ENCODE assay signal across 3 fruit fly cellular contexts in the genomic region with DNA sequence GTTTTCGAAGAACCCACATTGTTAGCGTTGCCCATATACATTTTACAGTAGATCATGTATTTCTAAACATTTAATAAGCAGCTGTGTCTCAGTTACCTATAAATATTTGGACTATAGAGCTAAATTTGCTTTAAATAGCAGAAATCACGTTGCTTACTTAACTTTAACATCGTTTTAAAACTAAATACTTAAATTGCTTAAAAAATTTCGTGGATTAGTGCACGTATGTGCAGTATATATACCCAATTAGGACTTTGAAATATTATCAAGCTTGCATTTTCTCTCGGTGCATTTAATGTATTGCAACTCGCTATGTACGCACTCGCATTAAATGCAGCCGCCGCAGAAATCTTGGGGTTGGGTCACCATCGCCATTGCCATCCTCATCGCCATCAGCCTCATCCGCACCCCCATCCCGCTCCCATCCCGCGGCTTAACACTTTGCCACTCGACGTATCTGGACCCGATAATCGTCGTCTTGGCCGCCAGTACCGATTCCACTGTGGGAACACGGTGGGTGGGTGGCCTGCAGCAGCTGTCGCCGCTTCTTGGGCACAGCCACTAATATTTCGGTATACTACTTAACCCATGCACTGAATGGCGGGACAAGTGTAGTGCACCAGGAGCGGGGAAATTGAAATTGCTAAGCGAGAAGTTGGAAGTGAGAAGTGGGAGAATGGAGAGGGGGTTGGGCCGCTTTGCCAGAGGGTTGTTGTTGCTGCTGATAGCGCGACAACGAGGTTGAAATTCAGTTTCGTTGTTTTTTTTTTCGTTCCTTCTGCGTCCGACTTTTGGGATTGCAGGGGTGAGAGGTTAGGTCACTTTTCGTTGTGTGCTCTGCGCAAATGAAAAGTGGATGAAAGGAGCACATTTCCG.
TF ChIP-seq lines count a peak whose summit lies in the region.

No protein-coding gene starts in this region.

- TF ChIP-seq CTCF in whole organism, embryonic (GFP tag; optimal IDR thresholded peaks at IDR 0.05; lab: Kevin White, UChicago), result no peak

TF ChIP-seq in whole organism, embryonic, 481 proteins besides CTCF, POLR2A, EP300 and RAD21 (continues in another document):
- TF ChIP-seq NK7.1 (GFP tag; optimal IDR thresholded peaks at IDR 0.05; lab: Kevin White, UChicago), result no peak
- no peak for TF ChIP-seq CG2889 (GFP tag; IDR thresholded peaks at IDR 0.05; lab: Robert Waterston, UW)
- no peak for TF ChIP-seq CG12659 (GFP tag; optimal IDR thresholded peaks at IDR 0.05; lab: Kevin White, UChicago)
- no peak for TF ChIP-seq CG7271 (tag; optimal IDR thresholded peaks at IDR 0.05; lab: Kevin White, UChicago)
- no peak for TF ChIP-seq Opbp (GFP tag; IDR thresholded peaks at IDR 0.05; lab: Robert Waterston, UW; ENCODE audit: partially characterized antibody)
- no peak for TF ChIP-seq CG7745 (tag; optimal IDR thresholded peaks at IDR 0.05; lab: Kevin White, UChicago)
- no peak for TF ChIP-seq jing (GFP tag; optimal IDR thresholded peaks at IDR 0.05; lab: Kevin White, UChicago)
- TF ChIP-seq otp (GFP tag; IDR thresholded peaks at IDR 0.05; lab: Robert Waterston, UW), result no peak
- peak; percentile 8 for TF ChIP-seq Xbp1 (GFP tag; optimal IDR thresholded peaks at IDR 0.05; lab: Kevin White, UChicago)
- no peak for TF ChIP-seq Ravus (GFP tag; IDR thresholded peaks at IDR 0.05; lab: Robert Waterston, UW)
- TF ChIP-seq CG18262 (tag; optimal IDR thresholded peaks at IDR 0.05; lab: Kevin White, UChicago), result peak; percentile 16
- no peak for TF ChIP-seq CG6272 (GFP tag; IDR thresholded peaks at IDR 0.05; lab: Robert Waterston, UW)
- TF ChIP-seq CG31441 (GFP tag; IDR thresholded peaks at IDR 0.05; lab: Robert Waterston, UW), result peak; percentile 23; the same call in 1 of the 2 replicates
- TF ChIP-seq CG8765 (GFP tag; IDR thresholded peaks at IDR 0.05; lab: Robert Waterston, UW), result no peak
- no peak for TF ChIP-seq stwl (tag; optimal IDR thresholded peaks at IDR 0.05; lab: Kevin White, UChicago)
- TF ChIP-seq Myb (GFP tag; optimal IDR thresholded peaks at IDR 0.05; lab: Kevin White, UChicago), result no peak
- TF ChIP-seq da (GFP tag; optimal IDR thresholded peaks at IDR 0.05; lab: Kevin White, UChicago), result no peak
- no peak for TF ChIP-seq CG15514 (GFP tag; optimal IDR thresholded peaks at IDR 0.05; lab: Kevin White, UChicago)
- no peak for TF ChIP-seq Lpt (GFP tag; optimal IDR thresholded peaks at IDR 0.05; lab: Kevin White, UChicago)
- TF ChIP-seq CG15479 (GFP tag; optimal IDR thresholded peaks at IDR 0.05; lab: Kevin White, UChicago), result peak; percentile 64
- TF ChIP-seq CG17829 (tag; optimal IDR thresholded peaks at IDR 0.05; lab: Kevin White, UChicago), result no peak
- TF ChIP-seq Blimp-1 (GFP tag; optimal IDR thresholded peaks at IDR 0.05; lab: Kevin White, UChicago), result no peak
- no peak for TF ChIP-seq Dref (GFP tag; IDR thresholded peaks at IDR 0.05; lab: Robert Waterston, UW)
- no peak for TF ChIP-seq toy (GFP tag; IDR thresholded peaks at IDR 0.05; lab: Robert Waterston, UW)
- peak; percentile 1 for TF ChIP-seq pfk (GFP tag; optimal IDR thresholded peaks at IDR 0.05; lab: Kevin White, UChicago)
- no peak for TF ChIP-seq unc-4 (GFP tag; IDR thresholded peaks at IDR 0.05; lab: Robert Waterston, UW; ENCODE audit: partially characterized antibody)
- no peak for TF ChIP-seq CG11085 (GFP tag; IDR thresholded peaks at IDR 0.05; lab: Robert Waterston, UW)
- no peak for TF ChIP-seq Hand (GFP tag; optimal IDR thresholded peaks at IDR 0.05; lab: Kevin White, UChicago)

TF ChIP-seq in whole organism, prepupa, 60 proteins besides CTCF, POLR2A, EP300 and RAD21:
- TF ChIP-seq CG34406 (GFP tag; optimal IDR thresholded peaks at IDR 0.05; lab: Kevin White, UChicago), result peak; percentile 3
- TF ChIP-seq CG10669 (GFP tag; optimal IDR thresholded peaks at IDR 0.05; lab: Kevin White, UChicago), result peak; percentile 17
- no peak for TF ChIP-seq Eip75B (GFP tag; optimal IDR thresholded peaks at IDR 0.05; lab: Kevin White, UChicago)
- peak; percentile 23 for TF ChIP-seq CG3919 (GFP tag; optimal IDR thresholded peaks at IDR 0.05; lab: Kevin White, UChicago)
- no peak for TF ChIP-seq CG6163 (GFP tag; IDR thresholded peaks at IDR 0.05; lab: Robert Waterston, UW)
- TF ChIP-seq Hr39 (GFP tag; optimal IDR thresholded peaks at IDR 0.05; lab: Kevin White, UChicago), result peak; percentile 18
- TF ChIP-seq Met (GFP tag; optimal IDR thresholded peaks at IDR 0.05; lab: Kevin White, UChicago), result peak; percentile 9
- peak; percentile 1 for TF ChIP-seq Ets96B (tag; optimal IDR thresholded peaks at IDR 0.05; lab: Kevin White, UChicago)
- TF ChIP-seq CG32006 (GFP tag; optimal IDR thresholded peaks at IDR 0.05; lab: Kevin White, UChicago), result peak; percentile 50
- peak; percentile 81 for TF ChIP-seq Eip78C (GFP tag; lab: Kevin White, UChicago)
- no peak for TF ChIP-seq acj6 (GFP tag; optimal IDR thresholded peaks at IDR 0.05; lab: Kevin White, UChicago)
- TF ChIP-seq CG6854 (GFP tag; optimal IDR thresholded peaks at IDR 0.05; lab: Kevin White, UChicago), result no peak
- TF ChIP-seq esn (GFP tag; optimal IDR thresholded peaks at IDR 0.05; lab: Kevin White, UChicago), result peak; percentile 2
- TF ChIP-seq dsx (GFP tag; optimal IDR thresholded peaks at IDR 0.05; lab: Kevin White, UChicago; ENCODE audit: poor library complexity, severe bottlenecking), result no peak
- TF ChIP-seq svp (GFP tag; lab: Kevin White, UChicago), result peak; percentile 56
- peak; percentile 7 for TF ChIP-seq cyc (GFP tag; optimal IDR thresholded peaks at IDR 0.05; lab: Kevin White, UChicago)
- peak; percentile 4 for TF ChIP-seq OdsH (GFP tag; optimal IDR thresholded peaks at IDR 0.05; lab: Kevin White, UChicago)
- TF ChIP-seq CG10631 (GFP tag; optimal IDR thresholded peaks at IDR 0.05; lab: Kevin White, UChicago), result peak; percentile 10
- TF ChIP-seq CG3032 (tag; optimal IDR thresholded peaks at IDR 0.05; lab: Kevin White, UChicago), result peak; percentile 7
TF ChIP-seq in whole organism, prepupa: peak in this region for 14.

TF ChIP-seq in whole organism, pupa, 21 proteins besides CTCF, POLR2A, EP300 and RAD21:
- TF ChIP-seq Pif1B (GFP tag; optimal IDR thresholded peaks at IDR 0.05; lab: Kevin White, UChicago) (no peak), CG17806 (tag; optimal IDR thresholded peaks at IDR 0.05; lab: Kevin White, UChicago) (peak; percentile 12), CG4496 (GFP tag; IDR thresholded peaks at IDR 0.05; lab: Robert Waterston, UW) (no peak), CG8159 (tag; optimal IDR thresholded peaks at IDR 0.05; lab: Kevin White, UChicago) (peak; percentile 29), CG12605 (GFP tag; IDR thresholded peaks at IDR 0.05; lab: Robert Waterston, UW) (no peak), gl (tag; optimal IDR thresholded peaks at IDR 0.05; lab: Kevin White, UChicago) (no peak), Pif1A (GFP tag; optimal IDR thresholded peaks at IDR 0.05; lab: Kevin White, UChicago) (no peak), D1 (tag; optimal IDR thresholded peaks at IDR 0.05; lab: Kevin White, UChicago) (no peak)

Comparison
In these comparisons a context has a peak if more than half of its experiments do, and no peak if none do; other contexts are left out.
1. Of the 7 proteins assayed by ChIP-seq in both whole organism, embryonic and whole organism, prepupa: peak only in whole organism, embryonic: none; only in whole organism, prepupa: Hr39; in both: none; in neither: 6.